Worm (Caenorhabditis elegans) whole organism, late embryonic: Measurements from ENCODE around the gene ZK856.18.

Experiments
- ceh-2 ChIP-seq: sonication (generic microtip); optimal IDR thresholded peaks from 2 replicates; lab custom pipeline; 2016; ENCODE audit warnings: missing genotype, missing genetic modification characterization, missing compliant biosample characterization
- pqm-1 ChIP-seq: sonication (generic microtip); optimal IDR thresholded peaks from 2 replicates; lab custom pipeline; 2016; ENCODE audit warnings: missing genetic modification characterization, missing compliant biosample characterization

ce11 chrV:10228360-10228759, 42.6 kb upstream of the ZK856.18 start, which contains the start of gene fipr-4:
- TF ChIP-seq pqm-1 (tag; lab: Kevin White, UChicago) (no peak), ceh-2 (no peak)
